Fruit fly (Drosophila melanogaster) whole organism, embryonic: ENCODE data around the gene alphaTub84B.

Source experiments
- Abd-B ChIP-seq: fragments of 200-800 bp; sonication (Bioruptor generic); optimal IDR thresholded peaks from 2 replicates; lab custom pipeline; 2018; ENCODE audit warnings: missing biosample characterization, mild to moderate bottlenecking, missing genetic modification characterization, moderate library complexity
- B-H2 ChIP-seq: fragments of 200-800 bp; sonication (Bioruptor generic); optimal IDR thresholded peaks from 2 replicates; lab custom pipeline; 2018; ENCODE audit warnings: missing biosample characterization, mild to moderate bottlenecking, missing genetic modification characterization
- Blimp-1 ChIP-seq: fragments of 200-800 bp; sonication (Bioruptor generic); optimal IDR thresholded peaks from 3 replicates; lab custom pipeline; 2018; ENCODE audit warnings: missing biosample characterization, missing genetic modification characterization, mild to moderate bottlenecking, moderate library complexity, missing genetic modification reagents
- C15 ChIP-seq: fragments of 200-800 bp; sonication (Bioruptor generic); IDR thresholded peaks from 3 replicates; pipeline ENCODE4 v1.3.6; 2022; ENCODE audit warnings: missing biosample characterization, missing genetic modification characterization
- CG10209 ChIP-seq: fragments of 200-800 bp; sonication (Bioruptor generic); optimal IDR thresholded peaks from 3 replicates; lab custom pipeline; 2017; ENCODE audit warnings: missing biosample characterization, mild to moderate bottlenecking, missing genetic modification characterization, missing genetic modification reagents
- CG17186 ChIP-seq: fragments of 200-800 bp; sonication (Bioruptor generic); optimal IDR thresholded peaks from 3 replicates; lab custom pipeline; 2017; ENCODE audit warnings: missing biosample characterization, missing genetic modification reagents, missing genetic modification characterization
- CG17385 ChIP-seq: fragments of 200-800 bp; sonication (Bioruptor generic); optimal IDR thresholded peaks from 3 replicates; lab custom pipeline; 2018; ENCODE audit warnings: missing biosample characterization, mild to moderate bottlenecking, missing genetic modification characterization
- CG17568 ChIP-seq: fragments of 200-800 bp; sonication (Bioruptor generic); optimal IDR thresholded peaks from 2 replicates; lab custom pipeline; 2018; ENCODE audit warnings: missing biosample characterization, mild to moderate bottlenecking, missing genetic modification characterization, moderate library complexity
- CG2116 ChIP-seq: fragments of 200-800 bp; sonication (Bioruptor generic); optimal IDR thresholded peaks from 3 replicates; lab custom pipeline; 2018; ENCODE audit warnings: missing biosample characterization, mild to moderate bottlenecking, missing genetic modification characterization
- CG2712 ChIP-seq: fragments of 200-800 bp; optimal IDR thresholded peaks from 3 replicates; lab custom pipeline; 2019; ENCODE audit warnings: missing biosample characterization, mild to moderate bottlenecking, missing genetic modification characterization, moderate library complexity
- CG2889 ChIP-seq: fragments of 200-800 bp; sonication (Bioruptor generic); IDR thresholded peaks from 3 replicates; pipeline ENCODE4 v1.3.6; 2022; ENCODE audit warnings: missing biosample characterization, missing genetic modification characterization
- CG30020 ChIP-seq: fragments of 200-800 bp; optimal IDR thresholded peaks from 2 replicates; lab custom pipeline; 2019; ENCODE audit warnings: missing biosample characterization, mild to moderate bottlenecking, missing genetic modification characterization, moderate library complexity
- CG31365 ChIP-seq: fragments of 200-800 bp; sonication (Bioruptor generic); optimal IDR thresholded peaks from 2 replicates; lab custom pipeline; 2018; ENCODE audit warnings: missing biosample characterization, mild to moderate bottlenecking, missing genetic modification characterization
- CG3281 ChIP-seq: fragments of 200-800 bp; sonication (Bioruptor generic); optimal IDR thresholded peaks from 3 replicates; lab custom pipeline; 2017; ENCODE audit warnings: missing biosample characterization, mild to moderate bottlenecking, missing genetic modification characterization
- CG33213 ChIP-seq: fragments of 200-800 bp; sonication (Bioruptor generic); optimal IDR thresholded peaks from 3 replicates; lab custom pipeline; 2016; ENCODE audit warnings: missing biosample characterization, missing genetic modification characterization
- CG4328 ChIP-seq: fragments of 200-800 bp; sonication (Bioruptor generic); optimal IDR thresholded peaks from 3 replicates; lab custom pipeline; 2017; ENCODE audit warnings: missing biosample characterization, missing genetic modification reagents, missing genetic modification characterization
- CG5245 ChIP-seq: fragments of 200-800 bp; sonication (Bioruptor generic); optimal IDR thresholded peaks from 3 replicates; lab custom pipeline; 2016; ENCODE audit warnings: missing biosample characterization, missing genetic modification characterization
- CG6689 ChIP-seq: fragments of 200-800 bp; sonication (Bioruptor generic); IDR thresholded peaks from 2 replicates; pipeline ENCODE4 v1.3.6; 2022; ENCODE audit warnings: missing biosample characterization, missing genetic modification characterization
- CG7786 ChIP-seq: fragments of 200-800 bp; sonication (Bioruptor generic); optimal IDR thresholded peaks from 2 replicates; lab custom pipeline; 2016; ENCODE audit warnings: missing biosample characterization, missing genetic modification characterization
- CG8924 ChIP-seq: fragments of 200-800 bp; optimal IDR thresholded peaks from 3 replicates; lab custom pipeline; 2019; ENCODE audit warnings: missing biosample characterization, mild to moderate bottlenecking, missing genetic modification characterization, moderate library complexity
- CG9215 ChIP-seq: fragments of 200-800 bp; sonication (Bioruptor generic); IDR thresholded peaks from 2 replicates; pipeline ENCODE4 v1.3.6; 2022; ENCODE audit warnings: missing biosample characterization, missing genetic modification characterization
- CG9727 ChIP-seq: fragments of 200-800 bp; sonication (Bioruptor generic); optimal IDR thresholded peaks from 3 replicates; lab custom pipeline; 2017; ENCODE audit warnings: missing biosample characterization, mild to moderate bottlenecking, missing genetic modification characterization
- CTCF ChIP-seq: fragments of 200-800 bp; sonication (Bioruptor generic); optimal IDR thresholded peaks from 2 replicates; lab custom pipeline; 2017; ENCODE audit warnings: missing biosample characterization, mild to moderate bottlenecking, missing genetic modification characterization, moderate library complexity
- H15 ChIP-seq: fragments of 200-800 bp; sonication (Bioruptor generic); IDR thresholded peaks from 3 replicates; pipeline ENCODE4 v1.3.6; 2022; ENCODE audit warnings: missing biosample characterization, missing genetic modification characterization
- HLHmδ ChIP-seq: fragments of 200-800 bp; sonication (Bioruptor generic); optimal IDR thresholded peaks from 2 replicates; lab custom pipeline; 2018; ENCODE audit warnings: missing biosample characterization, mild to moderate bottlenecking, missing genetic modification characterization, moderate library complexity
- Hmx ChIP-seq: fragments of 200-800 bp; sonication (Bioruptor generic); optimal IDR thresholded peaks from 2 replicates; lab custom pipeline; 2016; ENCODE audit warnings: missing biosample characterization, missing genetic modification characterization
- Hr3 ChIP-seq: fragments of 200-800 bp; sonication (Bioruptor generic); optimal IDR thresholded peaks from 3 replicates; lab custom pipeline; 2016; ENCODE audit warnings: missing biosample characterization, missing genetic modification characterization
- NFAT ChIP-seq: fragments of 200-800 bp; sonication (Bioruptor generic); IDR thresholded peaks from 2 replicates; pipeline ENCODE4 v1.3.6; 2022; ENCODE audit warnings: missing biosample characterization, missing genetic modification characterization
- Sox100B ChIP-seq: fragments of 200-800 bp; sonication (Bioruptor generic); optimal IDR thresholded peaks from 3 replicates; lab custom pipeline; 2018; ENCODE audit warnings: missing biosample characterization, mild to moderate bottlenecking, missing genetic modification characterization
- Spps ChIP-seq: fragments of 200-800 bp; sonication (Bioruptor generic); optimal IDR thresholded peaks from 2 replicates; lab custom pipeline; 2018; ENCODE audit warnings: missing biosample characterization, mild to moderate bottlenecking, missing genetic modification characterization
- Usf ChIP-seq: fragments of 200-800 bp; sonication (Bioruptor generic); optimal IDR thresholded peaks from 2 replicates; lab custom pipeline; 2017; ENCODE audit warnings: missing genotype, missing biosample characterization, missing genetic modification characterization
- ac ChIP-seq: fragments of 200-800 bp; sonication (Bioruptor generic); optimal IDR thresholded peaks from 3 replicates; lab custom pipeline; 2017; ENCODE audit warnings: missing biosample characterization, mild to moderate bottlenecking, missing genetic modification characterization
- amos ChIP-seq: fragments of 200-800 bp; sonication (Bioruptor generic); IDR thresholded peaks from 2 replicates; pipeline ENCODE4 v1.3.6; 2022; ENCODE audit warnings: missing biosample characterization, missing genetic modification characterization; ENCODE audit not compliant: partially characterized antibody
- crol ChIP-seq: fragments of 200-800 bp; sonication (Bioruptor generic); IDR thresholded peaks from 2 replicates; pipeline ENCODE4 v1.3.6; 2022; ENCODE audit warnings: missing biosample characterization, missing genetic modification characterization
- dmrt99B ChIP-seq: fragments of 200-800 bp; sonication (Bioruptor generic); optimal IDR thresholded peaks from 2 replicates; lab custom pipeline; 2018; ENCODE audit warnings: missing biosample characterization, mild to moderate bottlenecking, missing genetic modification characterization, moderate library complexity
- esg ChIP-seq: fragments of 200-800 bp; sonication (Bioruptor generic); conservative IDR thresholded peaks from 2 replicates; pipeline ENCODE4 v1.3.6; 2022; ENCODE audit warnings: missing biosample characterization, missing genetic modification characterization
- h ChIP-seq: fragments of >200 bp; optimal IDR thresholded peaks from 2 replicates; lab custom pipeline; 2017
- klu ChIP-seq: fragments of 200-800 bp; sonication (Bioruptor generic); IDR thresholded peaks from 2 replicates; pipeline ENCODE4 v1.3.6; 2022; ENCODE audit warnings: missing biosample characterization, missing genetic modification characterization
- lmd ChIP-seq: fragments of 200-800 bp; sonication (Bioruptor generic); IDR thresholded peaks from 2 replicates; pipeline ENCODE4 v1.3.6; 2022; ENCODE audit warnings: missing biosample characterization, missing genetic modification characterization
- mirr ChIP-seq: fragments of 200-800 bp; sonication (Bioruptor generic); optimal IDR thresholded peaks from 3 replicates; lab custom pipeline; 2018; ENCODE audit warnings: missing biosample characterization, mild to moderate bottlenecking, missing genetic modification characterization
- nerfin-2 ChIP-seq: fragments of 200-800 bp; sonication (Bioruptor generic); IDR thresholded peaks from 2 replicates; pipeline ENCODE4 v1.3.6; 2022; ENCODE audit warnings: missing biosample characterization, missing genetic modification characterization; ENCODE audit not compliant: partially characterized antibody
- pb ChIP-seq: fragments of 200-800 bp; sonication (Bioruptor generic); optimal IDR thresholded peaks from 3 replicates; lab custom pipeline; 2016; ENCODE audit warnings: missing biosample characterization, missing genetic modification characterization
- pfk ChIP-seq: fragments of 200-800 bp; sonication (Bioruptor generic); optimal IDR thresholded peaks from 2 replicates; lab custom pipeline; 2018; ENCODE audit warnings: missing biosample characterization, mild to moderate bottlenecking, missing genetic modification characterization, moderate library complexity
- run ChIP-seq: fragments of 200-800 bp; sonication (Bioruptor generic); optimal IDR thresholded peaks from 3 replicates; lab custom pipeline; 2018; ENCODE audit warnings: missing biosample characterization, mild to moderate bottlenecking, missing genetic modification characterization
- slou ChIP-seq: fragments of 200-800 bp; sonication (Bioruptor generic); optimal IDR thresholded peaks from 3 replicates; lab custom pipeline; 2016; ENCODE audit warnings: missing biosample characterization, missing genetic modification characterization
- slp2 ChIP-seq: fragments of 200-800 bp; sonication (Bioruptor generic); optimal IDR thresholded peaks from 2 replicates; lab custom pipeline; 2016; ENCODE audit warnings: missing biosample characterization, missing genetic modification characterization
- sqz ChIP-seq: fragments of 200-800 bp; sonication (Bioruptor generic); optimal IDR thresholded peaks from 3 replicates; lab custom pipeline; 2018; ENCODE audit warnings: missing biosample characterization, mild to moderate bottlenecking, missing genetic modification characterization
- tll ChIP-seq, 2 experiments: fragments of 200-800 bp in 1 of 2; fragments of >200 bp in 1 of 2; sonication (Bioruptor generic) in 1 of 2; optimal IDR thresholded peaks; 2 replicates each; lab custom pipeline; 2017 to 2019; ENCODE audit warnings: missing biosample characterization in 2 of 2, missing genetic modification characterization in 2 of 2, mild to moderate bottlenecking in 1 of 2, moderate library complexity in 1 of 2
- trem ChIP-seq: fragments of 200-800 bp; optimal IDR thresholded peaks from 3 replicates; lab custom pipeline; 2019; ENCODE audit warnings: missing biosample characterization, mild to moderate bottlenecking, missing genetic modification characterization, moderate library complexity
- twi ChIP-seq: fragments of 200-800 bp; optimal IDR thresholded peaks from 2 replicates; lab custom pipeline; 2019; ENCODE audit warnings: missing biosample characterization, mild to moderate bottlenecking, missing genetic modification characterization, moderate library complexity
- vvl ChIP-seq: fragments of 200-800 bp; sonication (Bioruptor generic); IDR thresholded peaks from 2 replicates; pipeline ENCODE4 v1.3.6; 2022; ENCODE audit warnings: missing biosample characterization, missing genetic modification characterization

alphaTub84B gene

DNA sequence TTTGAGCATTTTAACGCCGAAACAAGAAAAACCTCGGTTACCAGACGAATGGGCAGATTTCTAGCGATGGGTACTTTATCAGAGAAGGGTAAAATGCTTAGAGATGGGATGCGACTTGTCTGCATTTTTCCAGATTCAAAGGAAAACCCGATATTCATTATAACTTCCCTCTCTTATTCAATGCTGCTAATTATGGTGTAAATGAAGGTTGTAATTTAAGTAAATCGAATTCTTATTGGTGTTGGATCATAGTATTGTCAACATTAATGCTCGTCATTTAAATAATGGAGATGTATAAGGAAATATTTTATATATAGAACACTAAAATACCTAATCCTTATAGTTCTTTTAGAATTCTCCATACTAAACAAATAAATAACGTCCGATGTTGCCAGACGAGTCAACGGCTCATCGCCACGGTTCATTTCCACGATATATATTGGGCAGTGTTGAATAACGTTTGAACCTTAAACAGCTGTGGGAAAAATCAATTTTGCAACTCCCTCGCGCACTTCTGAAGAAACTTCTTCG, 37.8 kb downstream of the alphaTub84B start, which contains the start of the genes Alh and CG10098 (continued):
- peak; percentile 75 for TF ChIP-seq amos
- TF ChIP-seq nerfin-2 (GFP tag; lab: Robert Waterston, UW), result peak; percentile 44; the same call in 1 of the 2 replicates
- peak; percentile 73 for TF ChIP-seq CG30020 (tag; lab: Kevin White, UChicago)
- TF ChIP-seq slou, result peak; percentile 72
- no peak for TF ChIP-seq mirr (GFP tag; lab: Kevin White, UChicago)
- TF ChIP-seq CG4328, result peak; percentile 78
- TF ChIP-seq CG2889 (GFP tag; lab: Robert Waterston, UW), result peak; percentile 68; the same call in 1 of the 3 replicates
- TF ChIP-seq Sox100B, result peak; percentile 72
- peak; percentile 85 for TF ChIP-seq CG2712
- TF ChIP-seq crol (GFP tag; lab: Robert Waterston, UW), result no peak
- peak; percentile 73; the same call in 1 of the 2 replicates for TF ChIP-seq vvl (GFP tag; lab: Robert Waterston, UW)
- peak; percentile 68 for TF ChIP-seq CG5245 (GFP tag; lab: Kevin White, UChicago)
- TF ChIP-seq pfk, result no peak
- peak; percentile 71 for TF ChIP-seq Usf (GFP tag; lab: Kevin White, UChicago)
- TF ChIP-seq CG17568 (GFP tag; lab: Kevin White, UChicago), result peak; percentile 26
- peak; percentile 87 for TF ChIP-seq NFAT
- peak; percentile 81 for TF ChIP-seq lmd (GFP tag; lab: Robert Waterston, UW)
- TF ChIP-seq CG9727 (GFP tag; lab: Kevin White, UChicago), result peak; percentile 85
- TF ChIP-seq H15, result peak; percentile 62; the same call in 2 of the 3 replicates
- peak; percentile 65; the same call in 1 of the 2 replicates for TF ChIP-seq klu (GFP tag; lab: Robert Waterston, UW)
- TF ChIP-seq dmrt99B (tag; lab: Kevin White, UChicago), result peak; percentile 70
- TF ChIP-seq twi, result peak; percentile 71
- peak; percentile 85 for TF ChIP-seq CG2116
- TF ChIP-seq ac (GFP tag; lab: Kevin White, UChicago), result no peak
- TF ChIP-seq CG8924 (tag; lab: Kevin White, UChicago), result peak; percentile 77
- peak; percentile 84 for TF ChIP-seq B-H2 (GFP tag; lab: Kevin White, UChicago)
- peak; percentile 71 for TF ChIP-seq CG3281 (GFP tag; lab: Kevin White, UChicago)
- peak; percentile 75 for TF ChIP-seq Hmx (GFP tag; lab: Kevin White, UChicago)
- TF ChIP-seq CG9215, result peak; percentile 89
- TF ChIP-seq CG7786 (GFP tag; lab: Kevin White, UChicago), result peak; percentile 91
- TF ChIP-seq pb (GFP tag; lab: Kevin White, UChicago), result peak; percentile 75
- peak; percentile 85 for TF ChIP-seq Abd-B (GFP tag; lab: Kevin White, UChicago)
- TF ChIP-seq CG10209 (GFP tag; lab: Kevin White, UChicago), result peak; percentile 74
- TF ChIP-seq CG6689 (GFP tag; lab: Robert Waterston, UW), result peak; percentile 73
- no peak for TF ChIP-seq CTCF (GFP tag; lab: Kevin White, UChicago)
- peak; percentile 14 for TF ChIP-seq CG17186 (GFP tag; lab: Kevin White, UChicago)
- TF ChIP-seq HLHmδ (GFP tag; lab: Kevin White, UChicago), result no peak
- peak; percentile 78 for TF ChIP-seq trem (tag; lab: Kevin White, UChicago)
- peak; percentile 78 for TF ChIP-seq slp2 (GFP tag; lab: Kevin White, UChicago)
- TF ChIP-seq tll (GFP tag; optimal IDR thresholded peaks at IDR 0.05; lab: Kevin White, UChicago), result peak; percentile 43 to 80
- TF ChIP-seq Hr3 (GFP tag; lab: Kevin White, UChicago), result peak; percentile 88
- no peak for TF ChIP-seq run
- 0 out of 3 replicates have a peak, but pooled peaks have one; percentile 50 for TF ChIP-seq C15 (GFP tag; lab: Robert Waterston, UW)
- peak; percentile 63 for TF ChIP-seq Blimp-1 (GFP tag; lab: Kevin White, UChicago)
- no peak for TF ChIP-seq sqz
- no peak for TF ChIP-seq CG31365 (tag; lab: Kevin White, UChicago)
- TF ChIP-seq CG17385, result peak; percentile 70
- no peak for TF ChIP-seq h (lab: Kevin White, UChicago)
- TF ChIP-seq Spps (tag; lab: Kevin White, UChicago), result peak; percentile 34
- TF ChIP-seq esg (GFP tag; lab: Robert Waterston, UW), result peak; percentile 75
- peak; percentile 83 for TF ChIP-seq CG33213 (GFP tag; lab: Kevin White, UChicago)
